Worm (Caenorhabditis elegans): ENCODE measurements around the gene fipr-27.

DNA sequence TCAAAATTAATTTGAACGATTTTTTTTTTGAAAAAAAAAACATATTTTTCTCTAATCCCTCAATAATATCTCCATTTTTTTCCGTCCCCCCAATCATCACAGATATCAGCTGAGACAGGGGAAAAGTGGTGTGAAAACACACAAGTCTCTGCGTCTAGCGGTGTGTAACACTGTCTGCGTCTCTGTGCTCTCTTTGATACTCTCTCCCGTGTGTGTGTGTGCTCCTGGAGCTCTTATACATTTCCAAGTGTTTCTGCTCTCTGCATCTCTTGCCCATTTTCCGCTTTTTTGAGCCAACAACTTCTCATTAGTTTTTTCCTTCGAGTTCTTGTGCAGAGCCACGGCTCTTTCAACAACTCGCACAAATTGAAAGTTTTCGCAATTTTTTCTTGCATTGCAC lies 32.9 kb downstream of the fipr-27 start:
- TF ChIP-seq him-1 (tag; optimal IDR thresholded peaks at IDR 0.05) (peak; percentile 58), dao-5 (tag; optimal IDR thresholded peaks at IDR 0.05) (no peak), W03F9.2 (tag; optimal IDR thresholded peaks at IDR 0.05) (peak; percentile 3)

All from whole organism, L4/young adult.